Worm (Caenorhabditis elegans) whole organism, L1 larva: ENCODE measurements around the gene T24D5.2.
A peak's percentile ranks its signal among the peaks of the same experiment; 100 is the strongest.

Experiments
- C16A3.4 ChIP-seq: fragments of 150-350 bp; optimal IDR thresholded peaks from 2 replicates; lab custom pipeline; 2014; ENCODE audit warnings: missing biosample characterization, missing genetic modification characterization
- C34B4.2 ChIP-seq: sonication (generic microtip); optimal IDR thresholded peaks from 2 replicates; lab custom pipeline; 2017; ENCODE audit warnings: mild to moderate bottlenecking, missing genetic modification characterization, missing compliant biosample characterization
- F16B12.6 ChIP-seq: fragments of 150-350 bp; optimal IDR thresholded peaks from 2 replicates; lab custom pipeline; 2014; ENCODE audit warnings: missing biosample characterization, missing genetic modification characterization
- Y116A8C.19 ChIP-seq: sonication (generic microtip); optimal IDR thresholded peaks from 2 replicates; lab custom pipeline; 2016; ENCODE audit warnings: missing compliant biosample characterization, missing genetic modification characterization, borderline replicate concordance
- alr-1 ChIP-seq: fragments of 200-800 bp; sonication (Bioruptor generic); optimal IDR thresholded peaks from 2 replicates; lab custom pipeline; 2018; ENCODE audit warnings: borderline replicate concordance, mild to moderate bottlenecking, missing genetic modification characterization, missing compliant biosample characterization
- aly-2 ChIP-seq: fragments of 150-350 bp; optimal IDR thresholded peaks from 2 replicates; lab custom pipeline; 2014; ENCODE audit warnings: missing biosample characterization, missing genetic modification characterization
- ama-1 ChIP-seq: fragments of 150-350 bp; optimal IDR thresholded peaks from 2 replicates; lab custom pipeline; 2014
- blmp-1 ChIP-seq: fragments of 150-350 bp; optimal IDR thresholded peaks from 2 replicates; lab custom pipeline; 2014; ENCODE audit warnings: missing biosample characterization, missing genetic modification characterization
- ceh-82 ChIP-seq, 3 experiments: fragments of 150-350 bp in 1 of 3; sonication (generic microtip) in 2 of 3; optimal IDR thresholded peaks; 2 replicates each; lab custom pipeline; 2014 to 2017; ENCODE audit warnings: missing biosample characterization in 3 of 3, missing genetic modification characterization in 3 of 3
- ceh-90 ChIP-seq: sonication (generic microtip); optimal IDR thresholded peaks from 2 replicates; lab custom pipeline; 2016; ENCODE audit warnings: missing genetic modification characterization, missing compliant biosample characterization
- dpl-1 ChIP-seq, 3 experiments: fragments of 150-350 bp in 2 of 3; sonication (generic microtip) in 1 of 3; optimal IDR thresholded peaks; 2 replicates each; lab custom pipeline; 2014 to 2017; ENCODE audit warnings: missing biosample characterization in 3 of 3, missing genetic modification characterization in 3 of 3, missing genetic modification reagents in 3 of 3
- dsc-1 ChIP-seq: sonication (generic microtip); optimal IDR thresholded peaks from 2 replicates; lab custom pipeline; 2016; ENCODE audit warnings: mild to moderate bottlenecking, missing genetic modification characterization, missing compliant biosample characterization
- egl-13 ChIP-seq: sonication (generic microtip); optimal IDR thresholded peaks from 2 replicates; lab custom pipeline; 2016; ENCODE audit warnings: missing genotype, missing genetic modification reagents, missing genetic modification characterization, missing compliant biosample characterization
- elt-2 ChIP-seq: sonication (generic microtip); optimal IDR thresholded peaks from 2 replicates; lab custom pipeline; 2016; ENCODE audit warnings: missing genetic modification characterization, mild to moderate bottlenecking, inconsistent platforms, missing compliant biosample characterization, missing genetic modification reagents
- elt-3 ChIP-seq, 6 experiments: fragments of 150-350 bp in 1 of 6; sonication (generic microtip); optimal IDR thresholded peaks; 2 replicates each; lab custom pipeline; 2017 to 2018; ENCODE audit warnings: missing biosample characterization in 6 of 6, missing genetic modification characterization in 6 of 6, inconsistent platforms in 1 of 6
- fkh-10 ChIP-seq: sonication (generic microtip); optimal IDR thresholded peaks from 2 replicates; lab custom pipeline; 2017; ENCODE audit warnings: missing biosample characterization, missing genetic modification reagents, missing genetic modification characterization
- fkh-4 ChIP-seq: sonication (generic microtip); optimal IDR thresholded peaks from 2 replicates; lab custom pipeline; 2016; ENCODE audit warnings: missing compliant biosample characterization, missing genetic modification characterization, borderline replicate concordance
- fkh-8 ChIP-seq: sonication (generic microtip); optimal IDR thresholded peaks from 2 replicates; lab custom pipeline; 2016; ENCODE audit warnings: mild to moderate bottlenecking, missing genetic modification characterization, missing compliant biosample characterization
- grh-1 ChIP-seq: fragments of 200-800 bp; sonication (Bioruptor generic); IDR thresholded peaks from 2 replicates; pipeline ENCODE4 v1.3.6; 2022; ENCODE audit warnings: missing genetic modification reagents, missing genetic modification characterization, missing compliant biosample characterization
- hpl-2 ChIP-seq: fragments of 150-350 bp; optimal IDR thresholded peaks from 2 replicates; lab custom pipeline; 2014; ENCODE audit warnings: missing biosample characterization, missing genetic modification reagents, missing genetic modification characterization
- irx-1 ChIP-seq: sonication (generic microtip); optimal IDR thresholded peaks from 2 replicates; lab custom pipeline; 2016; ENCODE audit warnings: missing genetic modification characterization, missing compliant biosample characterization
- lin-13 ChIP-seq: fragments of 150-350 bp; optimal IDR thresholded peaks from 2 replicates; lab custom pipeline; 2014; ENCODE audit warnings: missing biosample characterization, missing genetic modification reagents, missing genetic modification characterization
- lin-14 ChIP-seq: fragments of 200-800 bp; sonication (Bioruptor generic); optimal IDR thresholded peaks from 2 replicates; lab custom pipeline; 2018; ENCODE audit warnings: mild to moderate bottlenecking, missing genetic modification characterization, moderate library complexity, missing compliant biosample characterization
- lin-15B ChIP-seq: fragments of 150-350 bp; sonication (generic microtip); optimal IDR thresholded peaks from 3 replicates; lab custom pipeline; 2014; ENCODE audit warnings: missing biosample characterization, missing genetic modification characterization
- lin-35 ChIP-seq, 2 experiments: fragments of 150-350 bp; optimal IDR thresholded peaks; 2 replicates each; lab custom pipeline; 2014; ENCODE audit warnings: missing biosample characterization in 2 of 2, missing genetic modification characterization in 2 of 2, missing genetic modification reagents in 2 of 2
- lir-3 ChIP-seq: sonication (generic microtip); optimal IDR thresholded peaks from 2 replicates; lab custom pipeline; 2016; ENCODE audit warnings: mild to moderate bottlenecking, missing genetic modification characterization, moderate library complexity, missing compliant biosample characterization; ENCODE audit not compliant: poor library complexity
- lsy-2 ChIP-seq, 2 experiments: fragments of 150-350 bp; optimal IDR thresholded peaks; 2 replicates each; lab custom pipeline; 2014; ENCODE audit warnings: missing biosample characterization in 2 of 2, missing genetic modification characterization in 2 of 2
- nhr-19 ChIP-seq: fragments of 200-800 bp; sonication (Bioruptor generic); conservative IDR thresholded peaks from 2 replicates; pipeline ENCODE4 v1.3.6; 2022; ENCODE audit warnings: missing genetic modification characterization, missing compliant biosample characterization
- nhr-20 ChIP-seq: sonication (generic microtip); optimal IDR thresholded peaks from 2 replicates; lab custom pipeline; 2016; ENCODE audit warnings: mild to moderate bottlenecking, missing genetic modification characterization, missing compliant biosample characterization
- nhr-237 ChIP-seq: fragments of 150-350 bp; optimal IDR thresholded peaks from 2 replicates; lab custom pipeline; 2014; ENCODE audit warnings: missing biosample characterization, missing genetic modification characterization
- nhr-28 ChIP-seq: fragments of 150-350 bp; optimal IDR thresholded peaks from 2 replicates; lab custom pipeline; 2014; ENCODE audit warnings: missing biosample characterization, missing genetic modification characterization
- nhr-77 ChIP-seq: fragments of 150-350 bp; optimal IDR thresholded peaks from 2 replicates; lab custom pipeline; 2014; ENCODE audit warnings: missing biosample characterization, missing genetic modification characterization
- nhr-85 ChIP-seq: sonication (generic microtip); peaks from one replicate; lab custom pipeline; 2016; ENCODE audit warnings: missing genetic modification characterization, inconsistent platforms, missing compliant biosample characterization
- nhr-90 ChIP-seq: sonication (generic microtip); optimal IDR thresholded peaks from 2 replicates; lab custom pipeline; 2016; ENCODE audit warnings: mild to moderate bottlenecking, missing genetic modification characterization, missing compliant biosample characterization; ENCODE audit not compliant: poor library complexity
- pax-3 ChIP-seq: fragments of 200-800 bp; sonication (Bioruptor generic); optimal IDR thresholded peaks from 2 replicates; lab custom pipeline; 2018; ENCODE audit warnings: mild to moderate bottlenecking, missing genetic modification characterization, moderate library complexity, missing compliant biosample characterization
- pqm-1 ChIP-seq: sonication (generic microtip); optimal IDR thresholded peaks from 3 replicates; lab custom pipeline; 2017; ENCODE audit warnings: missing biosample characterization, missing genetic modification characterization
- rnt-1 ChIP-seq: sonication (generic microtip); optimal IDR thresholded peaks from 2 replicates; lab custom pipeline; 2016; ENCODE audit warnings: mild to moderate bottlenecking, missing genetic modification characterization, moderate library complexity, missing compliant biosample characterization
- skn-1 ChIP-seq: fragments of 150-350 bp; optimal IDR thresholded peaks from 2 replicates; lab custom pipeline; 2014; ENCODE audit warnings: missing biosample characterization, missing genetic modification characterization
- snu-23 ChIP-seq: sonication (generic microtip); optimal IDR thresholded peaks from 2 replicates; lab custom pipeline; 2016; ENCODE audit warnings: missing genetic modification characterization, missing compliant biosample characterization
- sox-4 ChIP-seq: sonication (generic microtip); optimal IDR thresholded peaks from 2 replicates; lab custom pipeline; 2016; ENCODE audit warnings: missing genetic modification characterization, missing compliant biosample characterization
- sptf-1 ChIP-seq: fragments of 150-350 bp; optimal IDR thresholded peaks from 2 replicates; lab custom pipeline; 2014; ENCODE audit warnings: missing biosample characterization, missing genetic modification characterization
- tbx-2 ChIP-seq: sonication (generic microtip); optimal IDR thresholded peaks from 2 replicates; lab custom pipeline; 2016; ENCODE audit warnings: missing genetic modification characterization, missing compliant biosample characterization
- tlp-1 ChIP-seq: fragments of 150-350 bp; optimal IDR thresholded peaks from 2 replicates; lab custom pipeline; 2014; ENCODE audit warnings: missing biosample characterization, missing genetic modification characterization
- unc-130 ChIP-seq: fragments of 150-350 bp; optimal IDR thresholded peaks from 2 replicates; lab custom pipeline; 2017; ENCODE audit warnings: missing biosample characterization, missing genetic modification characterization, inconsistent platforms
- unc-62 ChIP-seq: fragments of 150-350 bp; optimal IDR thresholded peaks from 2 replicates; lab custom pipeline; 2014; ENCODE audit warnings: missing biosample characterization, missing genetic modification reagents, missing genetic modification characterization
- unc-86 ChIP-seq: sonication (generic microtip); optimal IDR thresholded peaks from 2 replicates; lab custom pipeline; 2016; ENCODE audit warnings: missing genetic modification characterization, missing compliant biosample characterization
- unc-98 ChIP-seq: fragments of 200-800 bp; sonication (Bioruptor generic); IDR thresholded peaks from 2 replicates; pipeline ENCODE4 v1.3.6; 2022; ENCODE audit warnings: missing genetic modification characterization, missing compliant biosample characterization
- xbp-1 ChIP-seq: sonication (generic microtip); optimal IDR thresholded peaks from 2 replicates; lab custom pipeline; 2016; ENCODE audit warnings: missing genetic modification characterization, missing compliant biosample characterization
- zip-4 ChIP-seq: fragments of 200-800 bp; sonication (Bioruptor generic); optimal IDR thresholded peaks from 2 replicates; lab custom pipeline; 2018; ENCODE audit warnings: mild to moderate bottlenecking, missing genetic modification characterization, moderate library complexity, missing compliant biosample characterization
- ztf-11 ChIP-seq, 2 experiments: sonication (generic microtip); optimal IDR thresholded peaks; 2 replicates each; lab custom pipeline; 2016 to 2017; ENCODE audit warnings: missing genetic modification characterization in 2 of 2, missing biosample characterization in 1 of 2, missing compliant biosample characterization in 1 of 2
- ztf-4 ChIP-seq: fragments of 150-350 bp; optimal IDR thresholded peaks from 2 replicates; lab custom pipeline; 2014; ENCODE audit warnings: missing biosample characterization, missing genetic modification characterization

T24D5.2 gene

ce11 chrX:12563589-12563988, 22.7 kb downstream of the T24D5.2 start (continued):
- peak; percentile 10 for TF ChIP-seq nhr-77 (tag; lab: Kevin White, UChicago)
- TF ChIP-seq blmp-1 = peak; percentile 42
- peak; percentile 79 for TF ChIP-seq nhr-20
- no peak for TF ChIP-seq lir-3 (tag; lab: Kevin White, UChicago)
- no peak for TF ChIP-seq fkh-4 (tag; lab: Kevin White, UChicago)
- TF ChIP-seq lin-35 (GFP tag; optimal IDR thresholded peaks at IDR 0.05; lab: Kevin White, UChicago) = peak; percentile 45 to 64
- TF ChIP-seq snu-23 (GFP tag; lab: Kevin White, UChicago) = peak; percentile 81
- peak; percentile 77 for TF ChIP-seq nhr-19
- peak in 1 of 2 experiments; percentile 48 for TF ChIP-seq ztf-11 (tag; optimal IDR thresholded peaks at IDR 0.05; lab: Kevin White, UChicago)
- no peak for TF ChIP-seq sptf-1
- TF ChIP-seq unc-62 (GFP tag; lab: Kevin White, UChicago) = no peak
- peak in 1 of 6 experiments; percentile 53 for TF ChIP-seq elt-3 (tag; optimal IDR thresholded peaks at IDR 0.05; lab: Kevin White, UChicago)
- peak; percentile 39 for TF ChIP-seq zip-4 (GFP tag; lab: Kevin White, UChicago)
- peak; percentile 54 for TF ChIP-seq egl-13
- no peak for TF ChIP-seq grh-1 (GFP tag; lab: Robert Waterston, UW)
- TF ChIP-seq ztf-4 = no peak
- peak; percentile 61 for TF ChIP-seq xbp-1 (tag; lab: Kevin White, UChicago)
- peak; percentile 74 for TF ChIP-seq C16A3.4 (tag; lab: Kevin White, UChicago)
- peak; percentile 10 for TF ChIP-seq sox-4 (tag; lab: Kevin White, UChicago)
- TF ChIP-seq unc-98 (GFP tag; lab: Robert Waterston, UW) = no peak
- TF ChIP-seq lsy-2 (tag; optimal IDR thresholded peaks at IDR 0.05; lab: Kevin White, UChicago) = peak; percentile 42 to 43
- peak; percentile 66 for TF ChIP-seq nhr-85 (tag; lab: Kevin White, UChicago)
- TF ChIP-seq lin-14 (GFP tag; lab: Kevin White, UChicago) = peak; percentile 78
- no peak for TF ChIP-seq nhr-28
- no peak for TF ChIP-seq ama-1
- TF ChIP-seq irx-1 (tag; lab: Kevin White, UChicago) = peak; percentile 61
- TF ChIP-seq unc-86 (tag; lab: Kevin White, UChicago) = peak; percentile 60
- peak; percentile 48 to 83 (median 66) for TF ChIP-seq ceh-82 (tag; optimal IDR thresholded peaks at IDR 0.05; lab: Kevin White, UChicago)
- no peak for TF ChIP-seq hpl-2 (GFP tag; lab: Kevin White, UChicago)
- TF ChIP-seq alr-1 (tag; lab: Kevin White, UChicago) = no peak
- no peak for TF ChIP-seq unc-130 (tag; lab: Kevin White, UChicago)
- TF ChIP-seq pax-3 (tag; lab: Kevin White, UChicago) = peak; percentile 6
- TF ChIP-seq pqm-1 (tag; lab: Kevin White, UChicago) = no peak
- TF ChIP-seq aly-2 (tag; lab: Kevin White, UChicago) = peak; percentile 22
- no peak for TF ChIP-seq nhr-237 (tag; lab: Kevin White, UChicago)
- TF ChIP-seq skn-1 = peak; percentile 36
- TF ChIP-seq F16B12.6 (tag; lab: Kevin White, UChicago) = no peak
- TF ChIP-seq elt-2 (tag; lab: Kevin White, UChicago) = peak; percentile 33
- TF ChIP-seq lin-13 (GFP tag; lab: Kevin White, UChicago) = peak; percentile 44
- TF ChIP-seq rnt-1 (tag; lab: Kevin White, UChicago) = peak; percentile 77
- TF ChIP-seq lin-15B (tag; lab: Kevin White, UChicago) = no peak
- peak; percentile 68 for TF ChIP-seq tbx-2
- TF ChIP-seq nhr-90 = peak; percentile 73
- TF ChIP-seq fkh-10 (GFP tag; lab: Kevin White, UChicago) = peak; percentile 56
- no peak for TF ChIP-seq Y116A8C.19 (tag; lab: Kevin White, UChicago)
- no peak for TF ChIP-seq ceh-90
- TF ChIP-seq dpl-1 (GFP tag; optimal IDR thresholded peaks at IDR 0.05; lab: Kevin White, UChicago) = peak in 1 of 3 experiments; percentile 25
- TF ChIP-seq C34B4.2 (tag; lab: Kevin White, UChicago) = no peak
- TF ChIP-seq tlp-1 (tag; lab: Kevin White, UChicago) = no peak
- peak; percentile 52 for TF ChIP-seq fkh-8 (tag; lab: Kevin White, UChicago)
- TF ChIP-seq dsc-1 = peak; percentile 76
